Worm (Caenorhabditis elegans): ENCODE measurements around the gene ins-8.

ins-8 gene

ce11 chrIV:9673683-9674336, 6.9 kb downstream of the ins-8 start (continued):
- peak; percentile 7 for TF ChIP-seq mes-2 (tag; optimal IDR thresholded peaks at IDR 0.05; ENCODE audit: poor library complexity, severe bottlenecking)
- TF ChIP-seq dve-1 (tag; optimal IDR thresholded peaks at IDR 0.05; ENCODE audit: insufficient read depth) = peak; percentile 56
- TF ChIP-seq ctbp-1 (GFP tag; IDR thresholded peaks at IDR 0.05) = 0 out of 2 replicates have a peak, but pooled peaks have one; percentile 53
- no peak for TF ChIP-seq ceh-44 (GFP tag; IDR thresholded peaks at IDR 0.05)
- no peak for TF ChIP-seq snpc-1.2 (GFP tag; IDR thresholded peaks at IDR 0.05)
- no peak for TF ChIP-seq fkh-10 (GFP tag; optimal IDR thresholded peaks at IDR 0.05)
- TF ChIP-seq unc-62 (GFP tag; optimal IDR thresholded peaks at IDR 0.05 in 1 of 2) = peak in 1 of 2 experiments; percentile 94
- TF ChIP-seq unc-62 (tag; optimal IDR thresholded peaks at IDR 0.05) = no peak

ce11 chrIV:9673206-9673605, 7.5 kb downstream of the ins-8 start:
- TF ChIP-seq dmd-8 (GFP tag; IDR thresholded peaks at IDR 0.05) (no peak), unc-62 (GFP tag; optimal IDR thresholded peaks at IDR 0.05 in 1 of 2) (peak in 1 of 2 experiments; percentile 84), unc-62 (tag; optimal IDR thresholded peaks at IDR 0.05) (no peak)

DNA sequence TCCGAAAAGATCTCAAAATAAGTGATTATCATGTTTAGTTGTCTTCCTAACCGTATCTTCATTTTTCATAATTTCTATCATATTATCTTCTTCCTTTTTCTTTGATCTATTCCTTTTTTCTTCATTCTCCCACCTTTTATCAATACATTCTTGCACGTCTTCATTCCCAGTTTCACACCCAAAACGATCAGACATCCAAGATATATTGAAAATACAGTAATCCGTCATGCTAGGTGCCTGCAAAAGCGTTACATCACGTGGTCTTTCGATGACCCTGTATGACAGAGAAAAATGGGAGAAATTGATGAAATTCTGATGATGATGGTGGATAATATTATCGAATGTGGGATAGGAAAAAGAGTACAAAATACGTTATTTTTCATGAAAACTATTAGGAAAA, 8.3 kb downstream of the ins-8 start:
- TF ChIP-seq daf-19 (GFP tag; conservative IDR thresholded peaks at IDR 0.05) = no peak
- TF ChIP-seq lsy-2 (tag; optimal IDR thresholded peaks at IDR 0.05) = peak in 1 of 2 experiments; percentile 82
- TF ChIP-seq dmd-6 (GFP tag; IDR thresholded peaks at IDR 0.05) = peak; percentile 59
- TF ChIP-seq ceh-28 (tag; optimal IDR thresholded peaks at IDR 0.05) = no peak
- TF ChIP-seq spr-1 (tag; optimal IDR thresholded peaks at IDR 0.05) = no peak
- TF ChIP-seq mdl-1 (tag; optimal IDR thresholded peaks at IDR 0.05) = peak in 1 of 2 experiments; percentile 80
- TF ChIP-seq F49E8.2 (tag; optimal IDR thresholded peaks at IDR 0.05; ENCODE audit: borderline replicate concordance) = no peak
- TF ChIP-seq Y75B8A.6 (GFP tag; IDR thresholded peaks at IDR 0.05) = no peak
- TF ChIP-seq hlh-11 (tag; optimal IDR thresholded peaks at IDR 0.05) = peak; percentile 73
- TF ChIP-seq zfp-2 (tag; optimal IDR thresholded peaks at IDR 0.05) = no peak
- TF ChIP-seq F44E2.7 (GFP tag; IDR thresholded peaks at IDR 0.05) = no peak
- no peak for TF ChIP-seq lin-29 (GFP tag; IDR thresholded peaks at IDR 0.05)
- peak; percentile 53 for TF ChIP-seq cey-2 (tag; optimal IDR thresholded peaks at IDR 0.05; ENCODE audit: borderline replicate concordance, insufficient read depth)
- peak; percentile 38 for TF ChIP-seq gei-8 (GFP tag; optimal IDR thresholded peaks at IDR 0.05)
- TF ChIP-seq hlh-30 (tag; optimal IDR thresholded peaks at IDR 0.05; ENCODE audit: insufficient read depth) = peak; percentile 71
- no peak for TF ChIP-seq nhr-25 (tag; optimal IDR thresholded peaks at IDR 0.05; ENCODE audit: borderline replicate concordance, insufficient read depth)
- no peak for TF ChIP-seq ceh-62 (tag; optimal IDR thresholded peaks at IDR 0.05)
- no peak for TF ChIP-seq nhr-102 (tag; optimal IDR thresholded peaks at IDR 0.05)
- TF ChIP-seq zip-2 (tag; optimal IDR thresholded peaks at IDR 0.05) = no peak
- TF ChIP-seq dmd-9 (GFP tag; IDR thresholded peaks at IDR 0.05) = no peak
- no peak for TF ChIP-seq arid-1 (GFP tag; conservative IDR thresholded peaks at IDR 0.05)
- no peak for TF ChIP-seq daf-12 (tag; optimal IDR thresholded peaks at IDR 0.05)
- no peak for TF ChIP-seq nhr-237 (tag; optimal IDR thresholded peaks at IDR 0.05)
- no peak for TF ChIP-seq lin-39 (tag; optimal IDR thresholded peaks at IDR 0.05)
- no peak for TF ChIP-seq zfp-3 (GFP tag; conservative IDR thresholded peaks at IDR 0.05)
- TF ChIP-seq dmd-8 (GFP tag; IDR thresholded peaks at IDR 0.05) = no peak
- no peak for TF ChIP-seq dve-1 (tag; optimal IDR thresholded peaks at IDR 0.05; ENCODE audit: insufficient read depth)
- TF ChIP-seq zag-1 (tag; optimal IDR thresholded peaks at IDR 0.05) = no peak
- no peak for TF ChIP-seq Y105C5A.15 (GFP tag; IDR thresholded peaks at IDR 0.05)
- TF ChIP-seq hmg-1.1 (GFP tag; IDR thresholded peaks at IDR 0.05) = no peak
- no peak for TF ChIP-seq lin-1 (GFP tag; IDR thresholded peaks at IDR 0.05)
- peak; percentile 7 for TF ChIP-seq mxl-3 (GFP tag; optimal IDR thresholded peaks at IDR 0.05)
- no peak for TF ChIP-seq tag-97 (GFP tag; IDR thresholded peaks at IDR 0.05)
- TF ChIP-seq tra-1 (GFP tag; IDR thresholded peaks at IDR 0.05) = no peak
- TF ChIP-seq lin-13 (GFP tag; optimal IDR thresholded peaks at IDR 0.05) = no peak
- no peak for TF ChIP-seq nhr-111 (GFP tag; optimal IDR thresholded peaks at IDR 0.05)
- TF ChIP-seq saeg-2 (GFP tag; IDR thresholded peaks at IDR 0.05) = no peak
- no peak for TF ChIP-seq rbr-2 (tag; optimal IDR thresholded peaks at IDR 0.05)
- TF ChIP-seq nhr-11 (tag; optimal IDR thresholded peaks at IDR 0.05) = no peak
